Fruit fly (Drosophila melanogaster) ovary, adult (tissue): ENCODE results near the gene DCTN6-p27.

Experiments used
- CG17801 ChIP-seq: fragments of 200-800 bp; optimal IDR thresholded peaks from 2 replicates; lab custom pipeline; 2019; ENCODE audit warnings: missing biosample characterization, mild to moderate bottlenecking, missing genetic modification characterization, moderate library complexity; ENCODE audit not compliant: partially characterized antibody

Gene DCTN6-p27

DNA sequence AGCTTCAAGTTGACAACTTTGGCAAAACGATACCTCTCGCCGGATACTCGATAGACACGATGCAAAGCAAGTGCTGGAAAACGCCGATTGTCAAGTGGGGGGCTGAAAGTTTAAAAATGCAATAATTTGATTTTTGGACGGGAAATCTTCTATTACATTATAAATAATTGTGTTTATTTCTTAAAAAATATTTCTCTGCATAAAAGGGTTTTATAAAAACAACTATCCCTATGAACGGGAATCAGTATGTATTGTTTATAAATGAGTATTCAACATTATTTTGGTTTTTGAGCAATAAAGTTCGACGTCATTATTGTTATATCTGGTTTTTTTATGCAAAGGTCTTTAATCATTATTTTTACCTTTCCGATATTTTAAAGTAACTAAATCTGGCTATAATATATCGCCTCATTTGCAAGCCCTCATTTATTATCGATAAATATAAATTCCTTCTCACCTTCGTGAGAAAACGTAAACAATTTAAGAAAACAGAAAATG is at the start of gene DCTN6-p27, which contains the start of gene AsnRS:
TSS of gene DCTN6-p27 (plus strand) at position 419 of the 498 bp plus-strand sequence.
TSS of gene AsnRS (minus strand) at position 50 of the 498 bp plus-strand sequence.
- peak; percentile 40 for TF ChIP-seq CG17801

DNA sequence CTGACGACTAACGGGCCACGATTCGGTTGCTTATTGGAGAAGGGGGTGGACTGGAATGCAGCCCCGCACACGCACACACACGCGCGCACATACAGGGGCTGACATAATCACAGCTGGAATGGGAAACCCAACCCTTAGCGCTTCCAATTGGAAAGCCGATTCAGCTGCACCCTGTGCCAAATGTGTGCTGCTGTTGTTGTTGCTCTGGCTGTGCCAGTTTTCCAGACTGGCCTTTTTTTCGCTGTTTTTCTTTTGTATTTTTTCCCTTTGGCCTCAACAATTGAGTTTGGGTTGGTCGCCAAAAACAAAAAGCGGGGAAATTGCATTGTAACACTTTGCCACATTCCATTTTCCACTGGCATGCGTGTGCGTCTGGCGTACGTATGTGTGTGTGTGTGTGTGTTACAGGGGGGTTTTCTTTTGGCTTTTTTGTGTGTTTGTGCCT is 48.8 kb upstream of the DCTN6-p27 start:
- TF ChIP-seq CG17801, result no peak

DNA sequence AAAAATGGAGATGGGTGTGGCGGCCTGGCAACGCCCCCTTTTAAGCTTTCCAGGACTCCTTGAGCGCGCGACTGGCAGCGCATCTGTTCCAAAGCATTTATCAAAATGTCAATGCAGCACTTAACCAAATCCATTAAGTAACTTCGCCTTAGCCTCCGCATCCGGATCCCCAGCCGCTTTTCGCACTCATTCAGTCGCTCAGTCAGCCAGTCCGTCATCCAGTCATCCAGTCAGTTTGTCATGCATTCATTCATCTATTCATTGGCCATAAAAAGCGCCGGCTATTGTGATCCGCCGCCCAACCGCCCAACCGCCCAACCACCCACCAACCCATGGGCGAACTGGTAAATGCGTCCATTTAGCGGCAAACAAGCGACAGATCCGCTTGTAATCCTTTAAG is 43.2 kb upstream of the DCTN6-p27 start:
- no peak for TF ChIP-seq CG17801

DNA sequence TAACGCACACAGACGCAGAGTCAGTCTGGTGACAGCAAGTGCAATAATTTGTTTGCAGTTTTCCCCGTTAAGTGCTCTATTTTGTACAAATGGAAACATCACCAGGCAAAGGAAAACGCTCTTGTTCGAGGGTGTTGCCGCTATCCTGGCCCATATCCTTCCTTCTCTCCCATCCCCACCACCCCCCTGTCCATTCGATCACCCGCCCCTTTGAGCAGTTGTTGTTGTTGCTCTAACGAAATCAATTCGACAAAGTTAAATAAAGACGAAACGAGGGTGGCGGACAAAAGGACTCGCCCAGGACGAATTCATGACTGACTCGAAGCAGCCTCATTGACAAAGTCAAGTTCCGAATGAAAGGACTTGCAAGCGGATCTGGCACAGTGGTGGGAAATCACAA is 42.7 kb upstream of the DCTN6-p27 start:
- TF ChIP-seq CG17801, result no peak

DNA sequence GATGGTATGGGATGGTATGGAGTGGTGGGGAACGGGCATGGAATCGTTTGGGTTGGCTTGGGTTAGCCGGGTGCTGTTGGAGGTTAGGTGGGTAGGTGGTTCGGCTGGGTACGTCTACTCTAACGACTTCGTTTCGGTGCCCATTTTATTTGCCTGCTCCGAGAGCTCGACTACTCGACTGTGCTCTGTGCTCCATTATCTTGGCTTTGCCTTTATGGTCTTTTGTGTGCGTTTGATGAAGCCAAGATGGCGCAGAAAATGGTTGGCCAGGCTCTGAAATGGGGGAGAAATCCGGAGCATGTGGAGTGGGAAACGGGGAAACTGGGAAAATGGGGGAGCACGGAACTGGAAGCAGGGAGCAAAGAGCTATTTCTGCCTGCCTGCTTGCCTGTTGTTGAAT is 38.3 kb upstream of the DCTN6-p27 start:
- TF ChIP-seq CG17801, result no peak

DNA sequence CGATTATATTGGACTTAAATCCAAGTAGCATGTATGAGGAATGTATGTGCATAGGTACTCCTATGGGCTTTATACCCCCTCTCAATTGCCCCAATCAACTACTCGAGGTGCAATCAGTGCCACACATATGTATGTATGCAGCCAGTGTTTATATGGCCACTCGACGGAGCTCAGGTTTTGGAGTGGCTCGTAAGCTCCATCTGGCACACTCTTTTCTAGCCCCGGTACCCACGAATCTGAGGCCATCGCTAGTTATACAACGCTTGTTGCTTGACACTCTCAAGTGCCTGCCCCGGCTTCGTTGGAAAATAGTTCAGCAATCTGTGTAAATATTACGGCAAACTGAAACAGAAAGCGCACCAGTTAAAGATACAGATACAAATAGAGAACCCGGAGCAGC is 35.8 kb upstream of the DCTN6-p27 start:
- TF ChIP-seq CG17801, result no peak

DNA sequence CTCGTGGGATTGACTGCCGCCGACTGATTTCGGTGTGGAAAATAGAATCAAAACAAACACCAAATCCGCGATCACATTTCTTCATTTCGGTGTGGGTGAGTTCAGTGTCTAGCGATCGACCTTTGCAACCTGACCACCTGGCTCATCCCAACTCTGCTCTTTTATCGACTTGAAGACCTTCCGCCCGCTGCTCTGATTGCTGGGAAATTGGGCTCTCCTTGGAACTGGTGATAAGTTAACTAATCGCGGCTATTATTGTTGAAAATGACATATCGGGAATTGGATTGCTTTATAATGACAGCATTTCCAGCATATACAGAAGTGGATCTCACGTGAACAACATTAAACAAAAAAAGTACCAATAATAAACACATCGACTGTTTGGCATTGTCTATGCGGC is 34.7 kb upstream of the DCTN6-p27 start:
- no peak for TF ChIP-seq CG17801

DNA sequence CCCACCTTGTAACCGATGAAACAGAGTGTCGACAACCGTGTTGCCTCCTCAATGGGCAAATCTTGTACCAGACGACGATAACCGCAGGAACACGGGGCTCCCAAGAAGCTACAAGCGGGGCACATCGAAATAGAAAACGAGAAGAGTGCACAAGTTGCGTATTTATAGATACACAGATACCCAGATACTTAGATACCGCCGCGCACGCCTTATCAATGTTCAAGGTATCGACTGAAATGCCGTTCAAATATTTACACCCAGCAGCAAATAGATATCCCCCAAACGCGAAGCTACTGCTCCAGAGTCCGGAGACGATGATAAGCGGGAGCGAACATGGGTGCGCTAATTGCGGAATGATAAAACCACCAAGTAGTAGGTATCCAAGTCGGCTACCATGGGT is 33.5 kb upstream of the DCTN6-p27 start:
- TF ChIP-seq CG17801, result no peak

DNA sequence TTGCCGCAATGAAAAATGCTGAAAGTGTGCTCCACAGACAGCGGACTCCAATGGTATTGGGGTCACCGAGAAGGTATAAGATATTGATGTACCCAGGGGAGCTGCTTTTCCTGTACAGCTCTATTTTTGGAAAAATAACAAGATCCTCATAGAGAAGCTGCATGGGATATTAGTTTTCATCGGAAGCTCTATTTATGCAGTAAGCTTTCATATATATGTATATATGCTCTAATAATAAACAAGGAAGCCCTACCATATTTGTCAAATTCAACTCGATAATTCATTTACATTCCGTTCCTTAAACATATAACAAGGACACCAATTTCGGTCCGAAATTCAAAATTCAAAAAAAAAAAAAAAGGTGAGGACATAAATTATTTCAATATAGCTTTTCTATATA is 30.4 kb upstream of the DCTN6-p27 start, which contains the start of the genes CG17344 and CG43731:
TSS of gene CG17344 (plus strand) at position 301 of the 400 bp plus-strand sequence.
TSS of gene CG43731 (plus strand) at position 301 of the 400 bp plus-strand sequence.
- no peak for TF ChIP-seq CG17801

DNA sequence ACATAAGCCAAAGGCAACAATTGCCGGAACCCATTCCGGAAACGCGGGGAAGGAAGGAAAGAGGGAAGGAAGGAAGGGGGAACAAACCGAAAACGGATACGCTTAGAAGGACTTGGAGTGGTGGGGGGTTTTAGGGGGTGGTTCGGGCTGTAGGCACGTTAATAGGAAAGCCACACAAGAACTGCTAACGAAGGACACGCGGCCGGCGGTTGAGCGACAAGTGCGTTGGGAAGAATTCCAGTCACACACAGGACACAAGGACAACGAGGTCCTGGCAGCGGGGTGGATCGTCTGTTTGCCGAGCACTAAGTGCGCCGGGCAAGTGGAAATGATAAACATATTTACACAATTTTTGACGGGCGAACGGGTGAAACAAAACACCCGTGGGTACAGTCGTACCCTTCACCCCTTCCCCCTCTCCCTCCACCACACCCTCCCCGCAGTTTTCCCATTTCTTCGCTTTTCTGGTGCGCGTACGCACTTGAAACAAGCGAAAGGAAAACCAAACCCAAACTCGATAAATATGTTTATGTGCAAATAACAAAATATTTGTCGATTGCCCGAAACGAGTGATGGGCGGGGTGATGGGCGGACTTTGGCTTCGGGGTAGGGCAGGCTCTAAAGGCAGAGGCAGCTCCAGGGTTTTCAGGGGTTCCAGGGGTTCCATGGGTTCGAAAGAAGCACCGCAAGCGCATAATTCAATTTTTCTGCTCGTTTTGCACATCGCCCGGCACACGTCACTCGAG is 28.8 kb upstream of the DCTN6-p27 start:
- TF ChIP-seq CG17801, result no peak

DNA sequence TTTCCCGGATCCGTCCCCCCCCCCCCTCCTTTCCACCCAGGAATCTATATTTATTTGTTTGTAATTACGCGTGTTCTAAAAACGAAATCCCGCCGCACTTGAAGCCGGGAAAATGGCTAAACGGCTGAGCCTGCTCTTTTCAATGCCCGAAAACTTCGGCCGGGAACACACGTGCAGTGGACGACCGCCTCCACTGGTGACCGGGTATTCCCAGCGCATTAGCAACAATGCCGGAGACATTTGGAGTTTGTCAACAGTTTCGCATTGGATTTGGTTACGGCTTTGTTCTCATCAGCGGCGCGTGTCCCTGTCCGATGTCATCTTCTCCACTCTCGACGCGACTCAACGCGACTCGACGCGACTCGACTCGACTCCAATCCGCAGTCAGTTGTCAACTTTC is 27.7 kb upstream of the DCTN6-p27 start:
- no peak for TF ChIP-seq CG17801

DNA sequence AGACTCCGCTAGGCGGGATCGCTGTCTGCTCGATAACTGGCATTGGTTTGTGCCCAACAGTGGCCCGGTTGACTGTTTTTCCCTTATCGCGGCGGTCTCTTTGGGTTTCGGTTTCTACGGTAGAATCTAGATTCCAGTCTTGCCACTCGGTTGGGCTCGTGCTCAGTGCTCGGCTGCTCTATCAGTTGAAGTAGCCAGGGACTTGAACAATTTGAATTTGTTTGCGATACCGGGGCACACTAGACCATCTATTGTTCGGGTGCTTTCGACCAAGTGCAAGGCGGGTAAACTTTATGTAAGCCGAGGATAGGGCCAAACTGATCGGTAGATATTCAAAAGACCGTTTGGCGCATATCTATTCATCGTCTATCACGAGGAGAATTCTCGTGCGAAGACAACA is 25.9 kb upstream of the DCTN6-p27 start:
- no peak for TF ChIP-seq CG17801

DNA sequence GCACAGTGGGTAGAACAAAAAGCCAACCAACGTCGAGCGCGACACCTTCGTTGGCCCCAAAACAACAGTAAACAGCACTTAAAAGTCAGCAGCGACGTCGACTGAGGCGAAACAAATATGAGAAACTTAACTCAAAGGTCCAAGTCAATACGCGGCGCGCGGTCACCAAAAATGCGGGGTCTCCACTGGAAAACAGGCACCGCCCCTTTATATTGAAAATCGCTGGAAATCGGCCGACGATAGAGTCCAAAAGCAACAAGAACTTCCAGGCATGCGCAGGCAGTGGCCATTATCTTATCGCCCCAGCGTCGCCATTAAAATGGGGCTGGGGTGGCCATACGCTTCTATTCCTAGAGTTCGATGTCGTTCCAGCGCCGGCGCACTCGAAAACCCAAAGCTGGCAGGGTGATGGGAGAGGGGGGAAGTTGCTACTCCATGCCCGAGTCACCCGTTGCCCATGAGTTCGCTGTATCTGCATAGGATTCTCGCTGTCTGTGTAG is 23.7 kb upstream of the DCTN6-p27 start, which contains the start of gene Lim3:
TSS of gene Lim3 (minus strand) at position 51 of the 500 bp plus-strand sequence.
- no peak for TF ChIP-seq CG17801

DNA sequence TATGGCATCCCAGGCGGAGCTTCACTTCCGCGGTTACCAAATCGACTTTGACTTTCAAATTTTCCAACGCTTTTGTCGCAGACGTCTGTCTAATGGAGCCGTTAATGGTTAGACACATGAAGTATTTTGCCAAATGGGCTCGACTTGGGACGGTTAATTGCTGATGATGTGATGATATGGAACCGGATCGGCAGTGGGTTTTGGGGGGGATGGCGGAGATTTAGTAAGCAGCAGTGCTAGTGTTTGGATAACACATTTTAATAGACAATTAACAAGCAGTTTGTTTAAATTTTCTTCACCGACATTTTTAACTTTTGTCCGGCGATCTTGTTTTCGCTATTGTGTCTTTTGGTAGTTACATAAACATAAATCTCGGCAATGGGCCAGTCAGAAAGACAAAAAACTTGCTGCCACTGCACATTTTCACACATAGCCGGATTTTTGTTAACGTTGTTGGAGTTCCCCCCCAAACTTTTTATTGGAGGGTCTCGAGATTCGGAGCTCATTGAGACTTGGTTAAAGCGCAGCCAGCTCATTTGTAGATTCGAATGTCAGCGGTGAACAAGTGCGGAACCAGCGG is 22.4 kb upstream of the DCTN6-p27 start, which contains the start of gene amd:
TSS of gene amd (plus strand) at position 530 of the 580 bp plus-strand sequence.
- no peak for TF ChIP-seq CG17801

DNA sequence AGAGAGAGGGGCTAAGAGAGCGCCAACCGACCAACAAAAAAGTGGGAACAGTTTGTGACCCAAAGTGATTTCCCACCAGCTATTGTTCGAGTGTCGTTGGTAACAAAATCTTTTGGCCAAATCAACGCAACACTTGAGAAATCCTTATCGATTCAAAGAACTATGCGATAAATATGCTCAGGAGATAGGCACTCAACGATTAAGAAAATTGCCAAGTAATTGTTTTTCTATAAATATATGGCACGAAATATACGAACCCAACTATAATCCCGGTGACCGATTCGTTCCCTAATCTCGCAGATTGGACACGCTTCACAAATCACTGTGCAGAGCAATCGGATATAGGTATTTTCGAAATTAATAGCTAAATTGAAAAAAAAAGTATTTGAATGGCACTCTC is 21.0 kb upstream of the DCTN6-p27 start:
- TF ChIP-seq CG17801, result no peak

DNA sequence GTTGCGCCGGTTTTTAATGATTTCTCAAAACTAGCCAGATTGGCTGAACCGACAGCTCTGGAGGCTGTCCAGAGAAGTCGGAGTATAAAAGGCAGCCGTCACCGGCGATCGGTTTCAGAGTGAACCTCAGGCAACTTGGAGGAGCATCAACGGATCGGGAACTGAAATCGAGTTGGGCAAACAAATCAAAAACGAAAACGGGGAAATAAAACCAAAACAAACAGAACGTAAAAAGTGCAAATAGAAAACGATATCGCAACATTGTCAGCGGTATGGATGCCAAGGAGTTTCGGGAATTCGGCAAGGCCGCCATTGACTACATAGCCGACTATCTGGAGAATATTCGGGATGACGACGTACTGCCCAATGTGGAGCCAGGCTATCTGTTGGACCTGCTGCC is 20.4 kb upstream of the DCTN6-p27 start:
- no peak for TF ChIP-seq CG17801

DNA sequence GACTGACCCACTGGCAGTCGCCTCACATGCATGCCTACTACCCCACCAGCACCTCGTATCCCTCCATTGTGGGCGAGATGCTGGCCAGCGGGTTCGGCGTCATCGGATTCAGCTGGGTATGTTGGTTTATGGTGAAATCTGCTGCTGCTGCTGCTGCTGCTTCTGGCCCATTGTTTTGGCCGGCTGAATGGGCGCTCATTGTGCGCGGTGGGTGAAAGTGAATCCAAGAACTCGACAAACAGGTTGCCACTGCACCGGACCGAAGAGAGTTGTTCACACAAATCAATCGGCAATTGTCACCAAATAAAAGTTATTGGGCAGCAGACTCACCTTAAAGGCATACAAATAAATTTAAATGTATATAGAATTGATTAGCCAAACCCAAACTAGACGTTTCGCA is 19.9 kb upstream of the DCTN6-p27 start:
- no peak for TF ChIP-seq CG17801
